Fruit fly (Drosophila melanogaster) whole organism, embryonic: ENCODE data around the gene Fie.

Experiments used
- Atf3 ChIP-seq: fragments of 200-800 bp; sonication (Bioruptor generic); optimal IDR thresholded peaks from 3 replicates; lab custom pipeline; 2016; ENCODE audit warnings: missing biosample characterization, missing genetic modification characterization
- B-H1 ChIP-seq: fragments of 200-800 bp; sonication (Bioruptor generic); IDR thresholded peaks from 3 replicates; pipeline ENCODE4 v1.3.6; 2022; ENCODE audit warnings: missing biosample characterization, missing genetic modification characterization
- Bgb ChIP-seq: fragments of 200-800 bp; sonication (Bioruptor generic); IDR thresholded peaks from 2 replicates; pipeline ENCODE4 v1.3.6; 2022; ENCODE audit warnings: missing biosample characterization, missing genetic modification characterization; ENCODE audit not compliant: partially characterized antibody
- BtbVII ChIP-seq: fragments of 200-800 bp; sonication (Bioruptor generic); optimal IDR thresholded peaks from 3 replicates; lab custom pipeline; 2017; ENCODE audit warnings: missing biosample characterization, mild to moderate bottlenecking, missing genetic modification characterization
- CG11696 ChIP-seq: fragments of 200-800 bp; sonication (Bioruptor generic); IDR thresholded peaks from 2 replicates; pipeline ENCODE4 v1.3.6; 2022; ENCODE audit warnings: missing biosample characterization, missing genetic modification characterization
- CG12744 ChIP-seq: fragments of 200-800 bp; sonication (Bioruptor generic); optimal IDR thresholded peaks from 2 replicates; lab custom pipeline; 2016; ENCODE audit warnings: missing biosample characterization, missing genetic modification characterization
- CG14441 ChIP-seq: fragments of 200-800 bp; sonication (Bioruptor generic); IDR thresholded peaks from 2 replicates; pipeline ENCODE4 v1.3.6; 2022; ENCODE audit warnings: missing biosample characterization, missing genetic modification characterization
- CG1602 ChIP-seq: fragments of 200-800 bp; sonication (Bioruptor generic); optimal IDR thresholded peaks from 3 replicates; lab custom pipeline; 2016; ENCODE audit warnings: missing biosample characterization, missing genetic modification characterization
- CG17328 ChIP-seq: fragments of 200-800 bp; sonication (Bioruptor generic); IDR thresholded peaks from 2 replicates; pipeline ENCODE4 v1.3.6; 2022; ENCODE audit warnings: missing biosample characterization, missing genetic modification characterization
- CG17359 ChIP-seq: fragments of 200-800 bp; sonication (Bioruptor generic); optimal IDR thresholded peaks from 3 replicates; lab custom pipeline; 2018; ENCODE audit warnings: missing biosample characterization, mild to moderate bottlenecking, missing genetic modification characterization, moderate library complexity
- CG31441 ChIP-seq: fragments of 200-800 bp; sonication (Bioruptor generic); IDR thresholded peaks from 2 replicates; pipeline ENCODE4 v1.3.6; 2022; ENCODE audit warnings: missing biosample characterization, missing genetic modification characterization
- CG6765 ChIP-seq: fragments of 200-800 bp; sonication (Bioruptor generic); optimal IDR thresholded peaks from 3 replicates; lab custom pipeline; 2017; ENCODE audit warnings: missing biosample characterization, mild to moderate bottlenecking, missing genetic modification characterization
- CG6854 ChIP-seq: fragments of 200-800 bp; sonication (Bioruptor generic); optimal IDR thresholded peaks from 3 replicates; lab custom pipeline; 2017; ENCODE audit warnings: missing biosample characterization, mild to moderate bottlenecking, missing genetic modification characterization
- CG7745 ChIP-seq: fragments of 200-800 bp; sonication (Bioruptor generic); optimal IDR thresholded peaks from 2 replicates; lab custom pipeline; 2018; ENCODE audit warnings: missing biosample characterization, mild to moderate bottlenecking, missing genetic modification characterization, moderate library complexity
- CG7987 ChIP-seq: fragments of 200-800 bp; sonication (Bioruptor generic); optimal IDR thresholded peaks from 2 replicates; lab custom pipeline; 2018; ENCODE audit warnings: missing biosample characterization, mild to moderate bottlenecking, missing genetic modification characterization, moderate library complexity
- CG8478 ChIP-seq: fragments of >200 bp; optimal IDR thresholded peaks from 2 replicates; lab custom pipeline; 2018
- CG9727 ChIP-seq: fragments of 200-800 bp; sonication (Bioruptor generic); optimal IDR thresholded peaks from 3 replicates; lab custom pipeline; 2017; ENCODE audit warnings: missing biosample characterization, mild to moderate bottlenecking, missing genetic modification characterization
- CHES-1-like ChIP-seq: fragments of 200-800 bp; sonication (Bioruptor generic); optimal IDR thresholded peaks from 2 replicates; lab custom pipeline; 2016; ENCODE audit warnings: missing biosample characterization, missing genetic modification characterization
- CkIIα-i1 ChIP-seq: fragments of 200-800 bp; sonication (Bioruptor generic); IDR thresholded peaks from 2 replicates; pipeline ENCODE4 v1.3.6; 2022; ENCODE audit warnings: missing biosample characterization, missing genetic modification characterization
- ERR ChIP-seq: fragments of 200-800 bp; sonication (Bioruptor generic); optimal IDR thresholded peaks from 2 replicates; lab custom pipeline; 2016; ENCODE audit warnings: missing biosample characterization, missing genetic modification characterization
- Hand ChIP-seq: fragments of 200-800 bp; sonication (Bioruptor generic); optimal IDR thresholded peaks from 2 replicates; lab custom pipeline; 2017; ENCODE audit warnings: mild to moderate bottlenecking, missing biosample characterization, missing genetic modification reagents, missing genetic modification characterization
- HmgZ ChIP-seq: fragments of 200-800 bp; sonication (Bioruptor generic); optimal IDR thresholded peaks from 2 replicates; lab custom pipeline; 2018; ENCODE audit warnings: missing biosample characterization, mild to moderate bottlenecking, missing genetic modification characterization
- Max ChIP-seq: fragments of 200-800 bp; sonication (Bioruptor generic); optimal IDR thresholded peaks from 2 replicates; lab custom pipeline; 2016; ENCODE audit warnings: missing biosample characterization, mild to moderate bottlenecking, missing genetic modification characterization
- NC2β ChIP-seq: fragments of 200-800 bp; sonication (Bioruptor generic); optimal IDR thresholded peaks from 2 replicates; lab custom pipeline; 2016; ENCODE audit warnings: missing biosample characterization, missing genetic modification characterization
- NK7.1 ChIP-seq: fragments of 200-800 bp; sonication (Bioruptor generic); optimal IDR thresholded peaks from 3 replicates; lab custom pipeline; 2016; ENCODE audit warnings: missing biosample characterization, missing genetic modification characterization
- Neu2 ChIP-seq: fragments of 200-800 bp; sonication (Bioruptor generic); optimal IDR thresholded peaks from 3 replicates; lab custom pipeline; 2016; ENCODE audit warnings: missing biosample characterization, missing genetic modification characterization, borderline replicate concordance
- Scr ChIP-seq: fragments of 200-800 bp; sonication (Bioruptor generic); IDR thresholded peaks from 2 replicates; pipeline ENCODE4 v1.3.6; 2022; ENCODE audit warnings: missing biosample characterization, missing genetic modification characterization; ENCODE audit not compliant: partially characterized antibody
- Ssrp ChIP-seq: fragments of 200-800 bp; sonication (Bioruptor generic); optimal IDR thresholded peaks from 2 replicates; lab custom pipeline; 2018; ENCODE audit warnings: missing biosample characterization, mild to moderate bottlenecking, missing genetic modification characterization, moderate library complexity
- Taf1 ChIP-seq: fragments of 200-800 bp; sonication (Bioruptor generic); IDR thresholded peaks from 2 replicates; pipeline ENCODE4 v1.3.6; 2022; ENCODE audit warnings: missing biosample characterization, missing genetic modification characterization
- Xbp1 ChIP-seq: fragments of 200-800 bp; sonication (Bioruptor generic); optimal IDR thresholded peaks from 3 replicates; lab custom pipeline; 2016; ENCODE audit warnings: missing biosample characterization, mild to moderate bottlenecking, missing genetic modification characterization
- ab ChIP-seq: fragments of 200-800 bp; sonication (Bioruptor generic); optimal IDR thresholded peaks from 2 replicates; lab custom pipeline; 2016; ENCODE audit warnings: missing biosample characterization, missing genetic modification characterization
- al ChIP-seq: fragments of 200-800 bp; sonication (Bioruptor generic); IDR thresholded peaks from 2 replicates; pipeline ENCODE4 v1.3.6; 2022; ENCODE audit warnings: missing biosample characterization, missing genetic modification characterization
- ap ChIP-seq: fragments of 200-800 bp; sonication (Bioruptor generic); IDR thresholded peaks from 2 replicates; pipeline ENCODE4 v1.3.6; 2022; ENCODE audit warnings: missing biosample characterization, missing genetic modification characterization
- ara ChIP-seq: fragments of 200-800 bp; sonication (Bioruptor generic); IDR thresholded peaks from 2 replicates; pipeline ENCODE4 v1.3.6; 2022; ENCODE audit warnings: missing biosample characterization, missing genetic modification characterization
- ash1 ChIP-seq: fragments of 200-800 bp; sonication (Bioruptor generic); optimal IDR thresholded peaks from 2 replicates; lab custom pipeline; 2018; ENCODE audit warnings: missing biosample characterization, mild to moderate bottlenecking, missing genetic modification characterization
- da ChIP-seq: fragments of 200-800 bp; sonication (Bioruptor generic); optimal IDR thresholded peaks from 2 replicates; lab custom pipeline; 2016; ENCODE audit warnings: missing biosample characterization, missing genetic modification characterization
- esg ChIP-seq: fragments of 200-800 bp; sonication (Bioruptor generic); conservative IDR thresholded peaks from 2 replicates; pipeline ENCODE4 v1.3.6; 2022; ENCODE audit warnings: missing biosample characterization, missing genetic modification characterization
- exex ChIP-seq: fragments of 200-800 bp; sonication (Bioruptor generic); optimal IDR thresholded peaks from 4 replicates; lab custom pipeline; 2018; ENCODE audit warnings: missing biosample characterization, mild to moderate bottlenecking, missing genetic modification characterization, moderate library complexity
- gcm2 ChIP-seq: fragments of 200-800 bp; sonication (Bioruptor generic); optimal IDR thresholded peaks from 2 replicates; lab custom pipeline; 2016; ENCODE audit warnings: missing biosample characterization, missing genetic modification characterization
- ken ChIP-seq: fragments of 200-800 bp; sonication (Bioruptor generic); IDR thresholded peaks from 3 replicates; pipeline ENCODE4 v1.3.6; 2022; ENCODE audit warnings: missing biosample characterization, missing genetic modification characterization
- knrl ChIP-seq: fragments of 200-800 bp; sonication (Bioruptor generic); IDR thresholded peaks from 3 replicates; pipeline ENCODE4 v1.3.6; 2022; ENCODE audit warnings: missing biosample characterization, missing genetic modification characterization; ENCODE audit not compliant: partially characterized antibody
- nom ChIP-seq: fragments of 200-800 bp; sonication (Bioruptor generic); optimal IDR thresholded peaks from 2 replicates; lab custom pipeline; 2017; ENCODE audit warnings: missing biosample characterization, missing genetic modification characterization, mild to moderate bottlenecking, moderate library complexity, missing genetic modification reagents
- pzg ChIP-seq: fragments of 200-800 bp; sonication (Bioruptor generic); optimal IDR thresholded peaks from 3 replicates; lab custom pipeline; 2018; ENCODE audit warnings: missing biosample characterization, mild to moderate bottlenecking, missing genetic modification characterization, moderate library complexity
- row ChIP-seq: fragments of 200-800 bp; sonication (Bioruptor generic); IDR thresholded peaks from 3 replicates; pipeline ENCODE4 v1.3.6; 2022; ENCODE audit warnings: missing biosample characterization, missing genetic modification characterization
- salm ChIP-seq: fragments of 200-800 bp; sonication (Bioruptor generic); optimal IDR thresholded peaks from 2 replicates; lab custom pipeline; 2018; ENCODE audit warnings: missing biosample characterization, mild to moderate bottlenecking, missing genetic modification characterization
- sisA ChIP-seq: fragments of 200-800 bp; sonication (Bioruptor generic); IDR thresholded peaks from 2 replicates; pipeline ENCODE4 v1.3.6; 2022; ENCODE audit warnings: missing biosample characterization, missing genetic modification characterization
- tap ChIP-seq: fragments of 200-800 bp; optimal IDR thresholded peaks from 3 replicates; lab custom pipeline; 2019; ENCODE audit warnings: missing biosample characterization, mild to moderate bottlenecking, missing genetic modification characterization, moderate library complexity
- toy ChIP-seq: fragments of 200-800 bp; sonication (Bioruptor generic); IDR thresholded peaks from 2 replicates; pipeline ENCODE4 v1.3.6; 2022; ENCODE audit warnings: missing biosample characterization, missing genetic modification characterization
- ttk ChIP-seq: fragments of 200-800 bp; sonication (Bioruptor generic); IDR thresholded peaks from 2 replicates; pipeline ENCODE4 v2.1.2; 2022; ENCODE audit warnings: missing biosample characterization, missing genetic modification characterization
- wek ChIP-seq: fragments of 200-800 bp; sonication (Bioruptor generic); optimal IDR thresholded peaks from 3 replicates; lab custom pipeline; 2018; ENCODE audit warnings: missing biosample characterization, mild to moderate bottlenecking, missing genetic modification characterization, moderate library complexity
- zen2 ChIP-seq: fragments of 200-800 bp; sonication (Bioruptor generic); IDR thresholded peaks from 3 replicates; pipeline ENCODE4 v1.3.6; 2022; ENCODE audit warnings: missing biosample characterization, missing genetic modification characterization; ENCODE audit not compliant: partially characterized antibody

Fie gene

dm6 chr3L:3902491-3903198 lies 10.3 kb downstream of the Fie start, which contains the start of gene Ubi-p63E (continued):
- TF ChIP-seq gcm2, result no peak
- TF ChIP-seq zen2 (GFP tag; lab: Robert Waterston, UW), result no peak
- peak; percentile 25 for TF ChIP-seq CG7987 (GFP tag; lab: Kevin White, UChicago)
- peak; percentile 64 for TF ChIP-seq CG12744
- TF ChIP-seq wek (GFP tag; lab: Kevin White, UChicago), result peak; percentile 54
- peak; percentile 90 for TF ChIP-seq exex
- TF ChIP-seq Atf3 (GFP tag; lab: Kevin White, UChicago), result peak; percentile 62
- TF ChIP-seq Scr (GFP tag; lab: Robert Waterston, UW), result no peak
- peak; percentile 51 for TF ChIP-seq CG17359 (tag; lab: Kevin White, UChicago)
- TF ChIP-seq ab (GFP tag; lab: Kevin White, UChicago), result peak; percentile 13
- no peak for TF ChIP-seq sisA (GFP tag; lab: Robert Waterston, UW)
- no peak for TF ChIP-seq ttk (GFP tag; lab: Robert Waterston, UW)
- TF ChIP-seq Xbp1 (GFP tag; lab: Kevin White, UChicago), result peak; percentile 70
- peak; percentile 22 for TF ChIP-seq Neu2 (GFP tag; lab: Kevin White, UChicago)
- no peak for TF ChIP-seq CkIIα-i1 (GFP tag; lab: Robert Waterston, UW)
- no peak for TF ChIP-seq toy
- no peak for TF ChIP-seq CG31441 (GFP tag; lab: Robert Waterston, UW)
- TF ChIP-seq ash1 (GFP tag; lab: Kevin White, UChicago), result no peak
- no peak for TF ChIP-seq Bgb (GFP tag; lab: Robert Waterston, UW)
- TF ChIP-seq Taf1 (GFP tag; lab: Robert Waterston, UW), result no peak
- no peak for TF ChIP-seq esg (GFP tag; lab: Robert Waterston, UW)
- TF ChIP-seq CG1602, result peak; percentile 47
- no peak for TF ChIP-seq knrl (GFP tag; lab: Robert Waterston, UW)
- peak; percentile 33 for TF ChIP-seq BtbVII
- peak; percentile 9 for TF ChIP-seq CG7745
- no peak for TF ChIP-seq CG6854 (GFP tag; lab: Kevin White, UChicago)
- no peak for TF ChIP-seq al (GFP tag; lab: Robert Waterston, UW)
- TF ChIP-seq CG11696, result no peak
- TF ChIP-seq CG17328, result no peak
- no peak for TF ChIP-seq CG8478 (lab: Kevin White, UChicago)
- no peak for TF ChIP-seq Hand (GFP tag; lab: Kevin White, UChicago)
- peak; percentile 44 for TF ChIP-seq NK7.1 (GFP tag; lab: Kevin White, UChicago)
- TF ChIP-seq salm, result no peak
- peak; percentile 28 for TF ChIP-seq Ssrp
- no peak for TF ChIP-seq row (GFP tag; lab: Robert Waterston, UW)
- no peak for TF ChIP-seq ara
- peak; percentile 60 for TF ChIP-seq HmgZ
- TF ChIP-seq CG14441, result no peak
- TF ChIP-seq tap (tag; lab: Kevin White, UChicago), result peak; percentile 16
- TF ChIP-seq nom (GFP tag; lab: Kevin White, UChicago), result peak; percentile 76
- TF ChIP-seq ken (GFP tag; lab: Robert Waterston, UW), result no peak
- TF ChIP-seq ap (GFP tag; lab: Robert Waterston, UW), result no peak
- peak; percentile 29 for TF ChIP-seq Max (GFP tag; lab: Kevin White, UChicago)
- TF ChIP-seq da, result no peak
- TF ChIP-seq CG6765 (GFP tag; lab: Kevin White, UChicago), result no peak
- peak; percentile 59 for TF ChIP-seq pzg (GFP tag; lab: Kevin White, UChicago)
- no peak for TF ChIP-seq B-H1 (GFP tag; lab: Robert Waterston, UW)
- peak; percentile 57 for TF ChIP-seq NC2β (GFP tag; lab: Kevin White, UChicago)
- peak; percentile 54 for TF ChIP-seq CHES-1-like (GFP tag; lab: Kevin White, UChicago)
- peak; percentile 74 for TF ChIP-seq CG9727
- TF ChIP-seq ERR (GFP tag; lab: Kevin White, UChicago), result no peak
